Fruit fly (Drosophila melanogaster): Measurements from ENCODE around the gene CCT6.
A peak's percentile ranks its signal among the peaks of the same experiment; 100 is the strongest.

Gene CCT6

DNA sequence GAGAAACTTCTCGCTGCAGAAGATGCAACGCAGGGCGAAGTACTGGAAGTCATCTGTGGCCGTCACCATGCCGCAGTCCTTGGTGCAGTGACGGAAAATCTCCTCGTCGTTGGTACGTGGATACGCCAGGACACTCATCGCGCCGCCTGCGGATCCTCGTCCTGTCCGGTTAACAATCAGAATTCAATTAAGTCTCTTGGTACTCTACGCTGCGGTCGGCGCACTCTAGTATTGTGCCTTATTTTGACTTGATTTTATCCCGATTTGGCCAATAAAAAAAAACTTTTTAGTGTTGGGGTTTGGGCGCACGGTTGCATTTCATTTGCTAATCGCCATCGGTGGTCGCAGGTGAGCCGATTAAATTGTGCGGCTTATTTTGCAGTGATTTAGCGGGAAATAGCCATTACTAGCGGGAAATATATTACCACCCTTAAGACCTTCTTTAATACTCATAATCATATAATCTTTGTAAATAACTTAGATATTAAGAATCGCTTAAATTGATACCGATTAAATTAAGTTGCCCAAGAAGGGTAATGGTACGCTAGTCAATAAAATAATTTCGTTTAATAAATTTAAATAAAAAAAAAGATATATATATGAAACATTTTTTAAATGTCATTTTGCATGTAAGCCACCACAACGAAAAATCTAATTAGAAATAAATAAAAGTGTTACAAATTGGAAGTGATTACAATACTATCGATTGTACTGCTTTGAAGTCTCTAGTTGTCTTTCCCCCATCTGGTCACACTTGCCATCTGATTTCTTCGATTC, at the start of gene CCT6, which contains the start of gene CG8944:
Gene CCT6, plus strand, starts transcription at position 744 of the 777 bp plus-strand sequence.
Gene CG8944, minus strand, starts transcription at position 327 of the 777 bp plus-strand sequence.
- TF ChIP-seq CG11617 (GFP tag; optimal IDR thresholded peaks at IDR 0.05) = peak; percentile 49
- no peak for TF ChIP-seq cnc (optimal IDR thresholded peaks at IDR 0.05)
- TF ChIP-seq CG7101 (tag; optimal IDR thresholded peaks at IDR 0.05) = peak; percentile 49
- peak; percentile 18 for TF ChIP-seq tj (GFP tag; optimal IDR thresholded peaks at IDR 0.05)
- no peak for TF ChIP-seq CG7045 (GFP tag; optimal IDR thresholded peaks at IDR 0.05)
- no peak for TF ChIP-seq pad (GFP tag; optimal IDR thresholded peaks at IDR 0.05)
- no peak for TF ChIP-seq CG33017 (tag; optimal IDR thresholded peaks at IDR 0.05)
- peak; percentile 34 for TF ChIP-seq Mnt (GFP tag; optimal IDR thresholded peaks at IDR 0.05)
- peak; percentile 21 for TF ChIP-seq CG1620 (GFP tag; optimal IDR thresholded peaks at IDR 0.05)
- TF ChIP-seq ovo (GFP tag; optimal IDR thresholded peaks at IDR 0.05) = peak; percentile 22
- TF ChIP-seq CG12768 (GFP tag; optimal IDR thresholded peaks at IDR 0.05) = peak; percentile 5

DNA sequence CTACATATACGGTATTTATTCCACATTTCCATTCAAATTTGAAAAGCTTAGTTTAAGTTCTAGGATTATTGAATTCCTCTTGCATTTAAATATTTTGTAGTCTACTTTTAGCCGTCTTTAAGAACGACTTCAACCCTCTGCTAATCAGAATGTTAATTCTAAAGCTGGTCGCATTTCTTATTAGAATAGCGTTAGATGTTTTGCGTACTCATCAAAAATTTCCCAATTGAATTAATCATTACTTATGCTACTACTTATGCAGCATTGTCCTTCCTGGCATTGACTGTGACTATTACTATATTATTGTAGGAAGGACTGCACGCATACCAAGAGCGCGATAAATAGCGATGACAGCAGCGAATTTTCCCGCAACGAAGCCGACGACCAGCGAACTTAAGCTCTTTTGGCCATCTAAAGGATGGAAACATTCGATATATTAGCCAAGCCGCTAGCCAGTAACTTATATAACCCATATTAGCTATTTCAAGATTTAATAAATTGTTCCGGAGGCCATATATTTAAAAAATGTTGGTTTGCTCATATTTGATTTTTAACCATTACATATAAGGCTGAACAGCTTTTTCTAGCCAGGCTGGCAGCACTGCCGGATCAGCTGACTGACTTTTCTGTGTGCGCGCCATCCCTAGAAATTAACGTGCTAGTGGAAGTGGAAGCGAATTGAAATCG, 49.5 kb upstream of the CCT6 start, which contains the start of gene CG8128:
Gene CG8128, plus strand, starts transcription at position 641 of the 687 bp plus-strand sequence.
- TF ChIP-seq kay (GFP tag; ENCODE audit: borderline replicate concordance) (no peak), CG7045 (GFP tag; optimal IDR thresholded peaks at IDR 0.05) (no peak), CG5204 (GFP tag; optimal IDR thresholded peaks at IDR 0.05) (peak; percentile 33), toe (GFP tag; optimal IDR thresholded peaks at IDR 0.05) (peak; percentile 57), tj (GFP tag; optimal IDR thresholded peaks at IDR 0.05) (peak; percentile 57), ovo (GFP tag; optimal IDR thresholded peaks at IDR 0.05) (peak; percentile 16), bab1 (GFP tag; optimal IDR thresholded peaks at IDR 0.05) (no peak), CG7101 (tag; optimal IDR thresholded peaks at IDR 0.05) (no peak), CG1620 (GFP tag; optimal IDR thresholded peaks at IDR 0.05) (peak; percentile 35)

DNA sequence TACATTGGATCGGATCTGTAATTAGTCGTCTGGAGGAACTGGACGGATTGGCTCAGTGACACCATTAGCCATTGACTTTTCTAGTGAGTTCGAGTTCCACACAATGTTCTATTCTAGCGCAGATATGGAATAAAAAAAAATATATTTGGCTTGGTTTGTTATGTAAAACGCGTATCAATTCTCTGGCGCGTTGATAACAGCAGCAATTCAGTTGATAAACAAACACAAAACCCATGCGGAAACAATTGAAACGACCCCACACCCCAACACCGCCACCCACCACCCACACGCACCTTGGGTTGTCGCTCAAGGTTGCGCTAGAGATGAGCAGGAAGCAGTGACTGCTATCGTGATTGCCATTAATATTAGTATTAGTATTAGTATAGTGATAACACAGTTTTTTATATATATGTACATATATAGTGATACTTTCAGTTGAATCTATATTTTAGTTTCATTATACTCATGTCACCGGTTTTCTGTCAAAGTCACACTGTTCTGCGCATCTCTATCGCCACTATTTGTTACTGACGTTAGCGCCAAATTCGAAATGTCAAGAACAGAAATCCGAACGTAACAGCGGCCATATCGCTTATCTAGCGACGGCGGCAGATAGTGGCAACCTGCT, 48.8 kb upstream of the CCT6 start:
- peak; percentile 83 for TF ChIP-seq pad (GFP tag; optimal IDR thresholded peaks at IDR 0.05)
- TF ChIP-seq CG11617 (GFP tag; optimal IDR thresholded peaks at IDR 0.05) = peak; percentile 91
- peak; percentile 81 for TF ChIP-seq CG1620 (GFP tag; optimal IDR thresholded peaks at IDR 0.05)
- peak; percentile 91 for TF ChIP-seq Mnt (GFP tag; optimal IDR thresholded peaks at IDR 0.05)
- peak; percentile 80 for TF ChIP-seq cic (GFP tag; optimal IDR thresholded peaks at IDR 0.05)
- peak; percentile 75 for TF ChIP-seq Crg-1 (GFP tag; optimal IDR thresholded peaks at IDR 0.05)
- peak; percentile 85 for TF ChIP-seq CG7045 (GFP tag; optimal IDR thresholded peaks at IDR 0.05)
- no peak for TF ChIP-seq cnc (optimal IDR thresholded peaks at IDR 0.05)
- peak; percentile 59 for TF ChIP-seq Clk (GFP tag; optimal IDR thresholded peaks at IDR 0.05)
- no peak for TF ChIP-seq toe (GFP tag; optimal IDR thresholded peaks at IDR 0.05)
- peak; percentile 73 for TF ChIP-seq CG12768 (GFP tag; optimal IDR thresholded peaks at IDR 0.05)
- peak; percentile 90 for TF ChIP-seq CG33017 (tag; optimal IDR thresholded peaks at IDR 0.05)
- peak; percentile 76 for TF ChIP-seq ovo (GFP tag; optimal IDR thresholded peaks at IDR 0.05)
- TF ChIP-seq tj (GFP tag; optimal IDR thresholded peaks at IDR 0.05) = peak; percentile 73
- peak; percentile 96 for TF ChIP-seq bab1 (GFP tag; optimal IDR thresholded peaks at IDR 0.05)
- TF ChIP-seq CG7101 (tag; optimal IDR thresholded peaks at IDR 0.05) = peak; percentile 96
- peak; percentile 61 for TF ChIP-seq CG5204 (GFP tag; optimal IDR thresholded peaks at IDR 0.05)
- no peak for TF ChIP-seq Hr96 (GFP tag; optimal IDR thresholded peaks at IDR 0.05)
- no peak for TF ChIP-seq kay (GFP tag; ENCODE audit: borderline replicate concordance)
- TF ChIP-seq CG14711 (tag; optimal IDR thresholded peaks at IDR 0.05) = peak; percentile 95

DNA sequence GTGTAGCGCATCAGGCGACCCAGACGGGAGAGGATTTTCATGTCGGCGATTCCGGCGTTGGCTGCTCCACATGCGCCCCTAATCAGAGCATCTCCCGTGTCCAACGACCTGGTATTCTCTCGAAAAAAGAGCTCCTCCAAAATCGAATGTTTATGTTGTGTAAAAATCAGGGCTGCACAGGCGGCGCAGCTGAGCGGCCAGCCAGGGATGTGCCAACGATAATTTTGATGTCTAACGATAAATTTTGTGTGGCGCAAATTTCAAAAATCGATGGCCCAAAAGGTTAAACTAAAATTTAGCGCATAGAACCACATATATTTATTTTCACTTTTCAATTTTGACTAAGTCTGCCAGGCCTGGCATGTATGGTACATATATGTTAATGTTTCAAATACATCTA, 45.4 kb upstream of the CCT6 start, which contains the start of gene CG9240:
Gene CG9240, minus strand, starts transcription at position 213 of the 400 bp plus-strand sequence.
- TF ChIP-seq pad (GFP tag; optimal IDR thresholded peaks at IDR 0.05) (no peak), Mnt (GFP tag; optimal IDR thresholded peaks at IDR 0.05) (peak; percentile 13), bab1 (GFP tag; optimal IDR thresholded peaks at IDR 0.05) (peak; percentile 64), CG14711 (tag; optimal IDR thresholded peaks at IDR 0.05) (peak; percentile 1)

DNA sequence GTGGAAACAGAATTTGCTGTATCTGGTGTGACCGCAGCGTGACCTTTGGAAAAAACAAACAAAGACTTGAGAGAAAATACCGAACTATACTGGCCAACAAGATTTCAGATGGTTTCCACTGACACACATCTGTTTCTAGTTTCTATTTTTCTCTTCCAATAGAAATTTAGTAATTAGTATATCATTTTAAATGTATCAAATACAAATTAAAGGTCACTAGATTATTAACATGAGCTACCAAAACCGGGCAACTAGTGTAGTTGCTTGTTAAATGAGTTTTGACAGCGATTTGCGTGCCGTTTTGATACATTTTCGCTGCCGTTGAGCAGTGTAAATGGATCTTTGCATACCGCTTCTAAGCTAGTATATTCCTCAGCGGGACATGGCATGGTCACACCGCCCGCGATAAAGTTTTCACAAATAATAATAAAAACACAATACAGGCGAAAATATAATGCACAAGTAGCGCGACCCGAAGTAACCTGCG, 42.7 kb upstream of the CCT6 start, which contains the start of the genes Pis and Hap40:
Gene Pis, minus strand, starts transcription at position 51 of the 487 bp plus-strand sequence.
Gene Hap40, plus strand, starts transcription at position 406 of the 487 bp plus-strand sequence.
- TF ChIP-seq CG5204 (GFP tag; optimal IDR thresholded peaks at IDR 0.05) (no peak), bab1 (GFP tag; optimal IDR thresholded peaks at IDR 0.05) (peak; percentile 55), Clk (GFP tag; optimal IDR thresholded peaks at IDR 0.05) (no peak), toe (GFP tag; optimal IDR thresholded peaks at IDR 0.05) (peak; percentile 72), cnc (optimal IDR thresholded peaks at IDR 0.05) (no peak), Hr96 (GFP tag; optimal IDR thresholded peaks at IDR 0.05) (no peak), tj (GFP tag; optimal IDR thresholded peaks at IDR 0.05) (peak; percentile 47), CG14711 (tag; optimal IDR thresholded peaks at IDR 0.05) (peak; percentile 60), CG11617 (GFP tag; optimal IDR thresholded peaks at IDR 0.05) (peak; percentile 66), CG1620 (GFP tag; optimal IDR thresholded peaks at IDR 0.05) (peak; percentile 70), CG7101 (tag; optimal IDR thresholded peaks at IDR 0.05) (peak; percentile 73), CG33017 (tag; optimal IDR thresholded peaks at IDR 0.05) (no peak), kay (GFP tag; ENCODE audit: borderline replicate concordance) (no peak), CG12768 (GFP tag; optimal IDR thresholded peaks at IDR 0.05) (peak; percentile 10), CG7045 (GFP tag; optimal IDR thresholded peaks at IDR 0.05) (peak; percentile 53), Mnt (GFP tag; optimal IDR thresholded peaks at IDR 0.05) (peak; percentile 71), Crg-1 (GFP tag; optimal IDR thresholded peaks at IDR 0.05) (peak; percentile 61), ovo (GFP tag; optimal IDR thresholded peaks at IDR 0.05) (no peak), pad (GFP tag; optimal IDR thresholded peaks at IDR 0.05) (peak; percentile 58)
